Worm (Caenorhabditis elegans): ENCODE results near the gene F21C10.4.

F21C10.4 gene

DNA sequence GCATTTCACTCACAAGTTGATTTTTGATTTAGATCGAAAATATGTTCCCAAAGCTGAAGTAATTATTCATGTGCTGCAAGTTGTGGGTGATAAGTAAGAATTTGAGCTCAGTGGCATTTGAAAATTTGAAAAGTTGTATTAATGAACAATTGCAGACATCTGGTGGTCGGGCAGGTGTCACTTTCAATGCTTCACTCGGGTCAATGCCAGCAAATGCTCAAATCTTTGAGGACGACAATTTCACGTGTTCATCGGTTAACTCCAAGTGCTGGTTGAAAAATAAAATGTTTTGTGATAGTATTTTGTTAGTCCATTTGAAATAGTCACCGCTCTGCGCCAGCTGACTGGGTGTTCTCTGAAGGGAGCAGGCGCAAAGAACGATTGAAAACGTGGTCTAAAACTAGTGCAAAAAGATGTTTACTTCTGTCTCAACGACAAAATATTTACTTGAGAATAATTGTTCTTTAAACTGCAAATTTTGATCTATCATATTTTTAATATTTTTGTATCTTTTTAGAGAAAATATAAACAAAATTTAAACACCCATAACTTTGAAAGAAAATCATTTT lies 32.3 kb upstream of the F21C10.4 start:
- peak; percentile 7 for TF ChIP-seq lin-11 (tag; optimal IDR thresholded peaks at IDR 0.05)
- TF ChIP-seq mab-5 (tag; optimal IDR thresholded peaks at IDR 0.05) = no peak
- no peak for TF ChIP-seq unc-62 (GFP tag; optimal IDR thresholded peaks at IDR 0.05)
- TF ChIP-seq elt-3 (tag; optimal IDR thresholded peaks at IDR 0.05) = no peak
- no peak for TF ChIP-seq nhr-23 (tag; optimal IDR thresholded peaks at IDR 0.05)
- peak; percentile 96 for TF ChIP-seq sma-9 (GFP tag; optimal IDR thresholded peaks at IDR 0.05)
- TF ChIP-seq sma-9 (tag; optimal IDR thresholded peaks at IDR 0.05) = no peak
- no peak for TF ChIP-seq nhr-6 (tag; optimal IDR thresholded peaks at IDR 0.05)
- peak; percentile 35 for TF ChIP-seq snpc-4 (tag; optimal IDR thresholded peaks at IDR 0.05)
- no peak for TF ChIP-seq egl-27 (tag; optimal IDR thresholded peaks at IDR 0.05)
- TF ChIP-seq peb-1 (tag; optimal IDR thresholded peaks at IDR 0.05) = no peak
- peak; percentile 35 for TF ChIP-seq ztf-4 (tag; optimal IDR thresholded peaks at IDR 0.05)
- TF ChIP-seq ceh-82 (tag; optimal IDR thresholded peaks at IDR 0.05) = no peak
- no peak for TF ChIP-seq ceh-16 (tag; optimal IDR thresholded peaks at IDR 0.05)
- TF ChIP-seq sma-3 (GFP tag; optimal IDR thresholded peaks at IDR 0.05) = peak; percentile 58
- no peak for TF ChIP-seq ztf-1 (GFP tag; conservative IDR thresholded peaks at IDR 0.05)
- peak; percentile 48 for TF ChIP-seq Y55F3AM.14 (GFP tag; optimal IDR thresholded peaks at IDR 0.05)
- no peak for TF ChIP-seq mbf-1 (tag; optimal IDR thresholded peaks at IDR 0.05)
- peak; percentile 0 for TF ChIP-seq unc-55 (GFP tag; optimal IDR thresholded peaks at IDR 0.05)
- TF ChIP-seq alr-1 (tag; optimal IDR thresholded peaks at IDR 0.05) = no peak
- no peak for TF ChIP-seq fos-1 (tag; optimal IDR thresholded peaks at IDR 0.05)
- TF ChIP-seq blmp-1 (tag; optimal IDR thresholded peaks at IDR 0.05; ENCODE audit: insufficient read depth) = no peak
- TF ChIP-seq elt-1 (tag; optimal IDR thresholded peaks at IDR 0.05) = no peak
- TF ChIP-seq nhr-21 (tag; optimal IDR thresholded peaks at IDR 0.05) = peak; percentile 21
- TF ChIP-seq nhr-10 (tag; optimal IDR thresholded peaks at IDR 0.05) = no peak
- TF ChIP-seq lsy-2 (tag; optimal IDR thresholded peaks at IDR 0.05) = peak in 1 of 2 experiments; percentile 72
- TF ChIP-seq crh-2 (tag; optimal IDR thresholded peaks at IDR 0.05) = peak; percentile 81
- no peak for TF ChIP-seq nhr-237 (tag; optimal IDR thresholded peaks at IDR 0.05)
- peak; percentile 93 for TF ChIP-seq nhr-129 (tag; optimal IDR thresholded peaks at IDR 0.05)
- no peak for TF ChIP-seq aly-2 (tag; optimal IDR thresholded peaks at IDR 0.05)
- no peak for TF ChIP-seq sem-4 (tag; optimal IDR thresholded peaks at IDR 0.05)
- peak in 1 of 2 experiments; percentile 39 for TF ChIP-seq mdl-1 (tag; optimal IDR thresholded peaks at IDR 0.05)
- TF ChIP-seq nhr-25 (tag; optimal IDR thresholded peaks at IDR 0.05) = peak; percentile 5
- no peak for TF ChIP-seq zag-1 (tag; optimal IDR thresholded peaks at IDR 0.05)
- TF ChIP-seq skn-1 (tag; optimal IDR thresholded peaks at IDR 0.05) = no peak
- TF ChIP-seq nhr-77 (tag; optimal IDR thresholded peaks at IDR 0.05) = no peak
- no peak for TF ChIP-seq ZK546.5 (tag; optimal IDR thresholded peaks at IDR 0.05)
- TF ChIP-seq nhr-11 (tag; optimal IDR thresholded peaks at IDR 0.05) = no peak
- peak; percentile 46 for TF ChIP-seq ama-1 (optimal IDR thresholded peaks at IDR 0.05)
- TF ChIP-seq R02D3.7 (tag; optimal IDR thresholded peaks at IDR 0.05) = no peak
- TF ChIP-seq lin-39 (tag; optimal IDR thresholded peaks at IDR 0.05) = no peak
- peak; percentile 68 for TF ChIP-seq C34F6.9 (tag; optimal IDR thresholded peaks at IDR 0.05)
- no peak for TF ChIP-seq ztf-11 (tag; optimal IDR thresholded peaks at IDR 0.05)
- TF ChIP-seq unc-39 (tag; optimal IDR thresholded peaks at IDR 0.05) = no peak
- no peak for TF ChIP-seq dmd-4 (tag; optimal IDR thresholded peaks at IDR 0.05)
- TF ChIP-seq lin-13 (GFP tag; optimal IDR thresholded peaks at IDR 0.05) = no peak
- no peak for TF ChIP-seq nhr-12 (tag; optimal IDR thresholded peaks at IDR 0.05)
- TF ChIP-seq F13H6.1 (tag; optimal IDR thresholded peaks at IDR 0.05) = peak; percentile 75
- peak; percentile 51 for TF ChIP-seq gmeb-1 (tag; optimal IDR thresholded peaks at IDR 0.05)
